Fruit fly (Drosophila melanogaster) whole organism, embryonic: ENCODE results near the gene yuri.
A peak's percentile ranks its signal among the peaks of the same experiment; 100 is the strongest.

Experiments used
- ATbp ChIP-seq: fragments of 200-800 bp; sonication (Bioruptor generic); optimal IDR thresholded peaks from 2 replicates; lab custom pipeline; 2017; ENCODE audit warnings: missing biosample characterization, mild to moderate bottlenecking, missing genetic modification characterization, missing genetic modification reagents
- Adf1 ChIP-seq: fragments of 200-800 bp; sonication (Bioruptor generic); IDR thresholded peaks from 2 replicates; pipeline ENCODE4 v1.3.6; 2022; ENCODE audit warnings: missing biosample characterization, missing genetic modification characterization
- B-H2 ChIP-seq: fragments of 200-800 bp; sonication (Bioruptor generic); optimal IDR thresholded peaks from 2 replicates; lab custom pipeline; 2018; ENCODE audit warnings: missing biosample characterization, mild to moderate bottlenecking, missing genetic modification characterization
- CG10431 ChIP-seq: fragments of 200-800 bp; sonication (Bioruptor generic); optimal IDR thresholded peaks from 3 replicates; lab custom pipeline; 2018; ENCODE audit warnings: missing biosample characterization, mild to moderate bottlenecking, missing genetic modification characterization
- CG14965 ChIP-seq: fragments of 200-800 bp; sonication (Bioruptor generic); optimal IDR thresholded peaks from 2 replicates; lab custom pipeline; 2016; ENCODE audit warnings: missing biosample characterization, missing genetic modification characterization, borderline replicate concordance
- CG1647 ChIP-seq: fragments of 200-800 bp; sonication (Bioruptor generic); optimal IDR thresholded peaks from 3 replicates; lab custom pipeline; 2016; ENCODE audit warnings: missing biosample characterization, missing genetic modification characterization
- CG16813 ChIP-seq: fragments of 200-800 bp; sonication (Bioruptor generic); IDR thresholded peaks from 3 replicates; pipeline ENCODE4 v1.3.6; 2022; ENCODE audit warnings: missing biosample characterization, missing genetic modification characterization; ENCODE audit not compliant: partially characterized antibody
- CG18011 ChIP-seq: fragments of 200-800 bp; sonication (Bioruptor generic); optimal IDR thresholded peaks from 2 replicates; lab custom pipeline; 2017; ENCODE audit warnings: missing biosample characterization, missing genetic modification characterization, mild to moderate bottlenecking, moderate library complexity, missing genotype
- CG2116 ChIP-seq: fragments of 200-800 bp; sonication (Bioruptor generic); optimal IDR thresholded peaks from 3 replicates; lab custom pipeline; 2018; ENCODE audit warnings: missing biosample characterization, mild to moderate bottlenecking, missing genetic modification characterization
- CG2120 ChIP-seq: fragments of 200-800 bp; sonication (Bioruptor generic); optimal IDR thresholded peaks from 3 replicates; lab custom pipeline; 2016; ENCODE audit warnings: missing biosample characterization, missing genetic modification characterization
- CG33557 ChIP-seq: fragments of 200-800 bp; sonication (Bioruptor generic); optimal IDR thresholded peaks from 2 replicates; lab custom pipeline; 2019; ENCODE audit warnings: missing biosample characterization, mild to moderate bottlenecking, missing genetic modification characterization, moderate library complexity
- CG5953 ChIP-seq: fragments of 200-800 bp; sonication (Bioruptor generic); IDR thresholded peaks from 2 replicates; pipeline ENCODE4 v1.3.6; 2022; ENCODE audit warnings: missing biosample characterization, missing genetic modification characterization
- CG6272 ChIP-seq: fragments of 200-800 bp; sonication (Bioruptor generic); IDR thresholded peaks from 2 replicates; pipeline ENCODE4 v1.3.6; 2022; ENCODE audit warnings: missing biosample characterization, missing genetic modification characterization
- CG7745 ChIP-seq: fragments of 200-800 bp; sonication (Bioruptor generic); optimal IDR thresholded peaks from 2 replicates; lab custom pipeline; 2018; ENCODE audit warnings: missing biosample characterization, mild to moderate bottlenecking, missing genetic modification characterization, moderate library complexity
- CG9437 ChIP-seq: fragments of 200-800 bp; sonication (Bioruptor generic); optimal IDR thresholded peaks from 2 replicates; lab custom pipeline; 2018; ENCODE audit warnings: missing biosample characterization, mild to moderate bottlenecking, missing genetic modification characterization
- CTCF ChIP-seq: fragments of 200-800 bp; sonication (Bioruptor generic); optimal IDR thresholded peaks from 2 replicates; lab custom pipeline; 2017; ENCODE audit warnings: missing biosample characterization, mild to moderate bottlenecking, missing genetic modification characterization, moderate library complexity
- CrebB ChIP-seq: fragments of 200-800 bp; sonication (Bioruptor generic); optimal IDR thresholded peaks from 3 replicates; lab custom pipeline; 2018; ENCODE audit warnings: missing biosample characterization, mild to moderate bottlenecking, missing genetic modification characterization
- Dek ChIP-seq: fragments of 200-800 bp; sonication (Bioruptor generic); optimal IDR thresholded peaks from 3 replicates; lab custom pipeline; 2019; ENCODE audit warnings: missing biosample characterization, mild to moderate bottlenecking, missing genetic modification characterization, moderate library complexity
- Drgx ChIP-seq: fragments of 200-800 bp; sonication (Bioruptor generic); IDR thresholded peaks from 2 replicates; pipeline ENCODE4 v1.3.6; 2022; ENCODE audit warnings: missing biosample characterization, missing genetic modification characterization
- E2f2 ChIP-seq: fragments of 200-800 bp; sonication (Bioruptor generic); IDR thresholded peaks from 2 replicates; pipeline ENCODE4 v1.3.6; 2022; ENCODE audit warnings: missing biosample characterization, missing genetic modification characterization
- Eip74EF ChIP-seq, 2 experiments: fragments of 200-800 bp in 1 of 2; fragments of >200 bp in 1 of 2; sonication (Bioruptor generic) in 1 of 2; optimal IDR thresholded peaks; 2 replicates each; lab custom pipeline; 2017 to 2019; ENCODE audit warnings: missing biosample characterization in 2 of 2, missing genetic modification characterization in 2 of 2, mild to moderate bottlenecking in 1 of 2, moderate library complexity in 1 of 2
- Ets65A ChIP-seq: fragments of 200-800 bp; sonication (Bioruptor generic); peaks from one replicate; lab custom pipeline; 2016; ENCODE audit warnings: missing biosample characterization, missing genetic modification characterization
- Fer2 ChIP-seq: fragments of 200-800 bp; sonication (Bioruptor generic); optimal IDR thresholded peaks from 2 replicates; lab custom pipeline; 2018; ENCODE audit warnings: missing biosample characterization, mild to moderate bottlenecking, missing genetic modification characterization, moderate library complexity
- Gug ChIP-seq: fragments of 200-800 bp; sonication (Bioruptor generic); IDR thresholded peaks from 4 replicates; pipeline ENCODE4 v1.3.6; 2022; ENCODE audit warnings: missing biosample characterization, missing genetic modification characterization
- Scr ChIP-seq: fragments of 200-800 bp; sonication (Bioruptor generic); IDR thresholded peaks from 2 replicates; pipeline ENCODE4 v1.3.6; 2022; ENCODE audit warnings: missing biosample characterization, missing genetic modification characterization; ENCODE audit not compliant: partially characterized antibody
- Side ChIP-seq: fragments of 200-800 bp; sonication (Bioruptor generic); optimal IDR thresholded peaks from 2 replicates; lab custom pipeline; 2016; ENCODE audit warnings: missing biosample characterization, missing genetic modification characterization
- Sry-δ ChIP-seq: fragments of 200-800 bp; sonication (Bioruptor generic); optimal IDR thresholded peaks from 2 replicates; lab custom pipeline; 2016; ENCODE audit warnings: missing biosample characterization, missing genetic modification characterization
- aop ChIP-seq: fragments of 200-800 bp; sonication (Bioruptor generic); IDR thresholded peaks from 2 replicates; pipeline ENCODE4 v1.3.6; 2022; ENCODE audit warnings: missing biosample characterization, missing genetic modification characterization
- chinmo ChIP-seq: fragments of 200-800 bp; sonication (Bioruptor generic); IDR thresholded peaks from 4 replicates; pipeline ENCODE4 v1.3.6; 2022; ENCODE audit warnings: missing biosample characterization, missing genetic modification characterization; ENCODE audit not compliant: partially characterized antibody
- ci ChIP-seq: fragments of 200-800 bp; sonication (Bioruptor generic); IDR thresholded peaks from 3 replicates; pipeline ENCODE4 v1.3.6; 2022; ENCODE audit warnings: missing biosample characterization, missing genetic modification characterization
- croc ChIP-seq: fragments of 200-800 bp; sonication (Bioruptor generic); conservative IDR thresholded peaks from 3 replicates; pipeline ENCODE4 v1.3.6; 2022; ENCODE audit warnings: missing biosample characterization, missing genetic modification characterization
- esg ChIP-seq: fragments of 200-800 bp; sonication (Bioruptor generic); conservative IDR thresholded peaks from 2 replicates; pipeline ENCODE4 v1.3.6; 2022; ENCODE audit warnings: missing biosample characterization, missing genetic modification characterization
- fru ChIP-seq: fragments of >200 bp; optimal IDR thresholded peaks from 2 replicates; lab custom pipeline; 2017
- h ChIP-seq: fragments of >200 bp; optimal IDR thresholded peaks from 2 replicates; lab custom pipeline; 2017
- lbe ChIP-seq: fragments of 200-800 bp; sonication (Bioruptor generic); optimal IDR thresholded peaks from 2 replicates; lab custom pipeline; 2016; ENCODE audit warnings: missing biosample characterization, mild to moderate bottlenecking, missing genetic modification characterization
- nmo ChIP-seq: fragments of 200-800 bp; sonication (Bioruptor generic); optimal IDR thresholded peaks from 2 replicates; lab custom pipeline; 2018; ENCODE audit warnings: missing biosample characterization, mild to moderate bottlenecking, missing genetic modification characterization, moderate library complexity
- ranshi ChIP-seq: fragments of 200-800 bp; sonication (Bioruptor generic); IDR thresholded peaks from 2 replicates; pipeline ENCODE4 v1.3.6; 2022; ENCODE audit warnings: missing biosample characterization, missing genetic modification characterization
- sens ChIP-seq: fragments of 200-800 bp; sonication (Bioruptor generic); peaks from one replicate; lab custom pipeline; 2016; ENCODE audit warnings: missing biosample characterization, missing genetic modification characterization
- trem ChIP-seq: fragments of 200-800 bp; optimal IDR thresholded peaks from 3 replicates; lab custom pipeline; 2019; ENCODE audit warnings: missing biosample characterization, mild to moderate bottlenecking, missing genetic modification characterization, moderate library complexity
- z ChIP-seq: fragments of 200-800 bp; sonication (Bioruptor generic); IDR thresholded peaks from 3 replicates; pipeline ENCODE4 v1.3.6; 2022; ENCODE audit warnings: missing biosample characterization, missing genetic modification characterization

yuri gene

DNA sequence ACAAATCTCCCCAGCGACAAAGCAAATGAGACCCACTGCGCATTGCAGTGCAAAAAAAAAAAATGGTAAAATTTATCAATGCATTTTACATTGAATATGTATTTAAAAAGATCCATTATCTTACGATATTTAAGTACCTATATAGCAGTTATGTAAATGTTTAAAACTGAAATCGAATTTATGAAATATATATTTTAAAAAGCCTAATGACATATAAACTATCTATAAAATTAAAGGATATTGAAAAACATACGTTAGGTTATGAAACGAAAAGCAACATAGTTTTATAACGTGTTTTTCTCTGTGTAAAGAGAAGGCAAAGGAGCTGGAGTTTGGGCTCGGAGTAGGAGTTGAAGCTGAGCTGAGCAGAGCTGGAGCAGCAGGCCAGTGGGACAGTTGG, 39.9 kb upstream of the yuri start:
- TF ChIP-seq CG1647 (GFP tag; lab: Kevin White, UChicago) (no peak), CG14965 (GFP tag; lab: Kevin White, UChicago) (no peak), Drgx (GFP tag; lab: Robert Waterston, UW) (peak; percentile 32; the same call in 1 of the 2 replicates), Dek (no peak), CG33557 (GFP tag; lab: Kevin White, UChicago) (no peak), CG2120 (no peak), lbe (GFP tag; lab: Kevin White, UChicago) (peak; percentile 3), Ets65A (GFP tag; lab: Kevin White, UChicago) (peak; percentile 6), CG18011 (GFP tag; lab: Kevin White, UChicago) (no peak), sens (GFP tag; lab: Kevin White, UChicago) (peak; percentile 45)

dm6 chr2L:15301841-15302240, 37.3 kb upstream of the yuri start:
- TF ChIP-seq CG10431 (no peak), E2f2 (no peak), B-H2 (no peak), esg (peak; percentile 26; the same call in 1 of the 2 replicates), aop (no peak), CrebB (no peak), CG7745 (tag; lab: Kevin White, UChicago) (no peak)

dm6 chr2L:15297508-15297907, 33.0 kb upstream of the yuri start, which contains the start of gene CG15262:
CG15262 (plus strand) TSS chr2L:15297808.
- TF ChIP-seq CG6272, result no peak
- no peak for TF ChIP-seq trem
- TF ChIP-seq Side (GFP tag; lab: Kevin White, UChicago), result no peak
- TF ChIP-seq nmo, result no peak
- TF ChIP-seq Adf1 (GFP tag; lab: Robert Waterston, UW), result no peak

DNA sequence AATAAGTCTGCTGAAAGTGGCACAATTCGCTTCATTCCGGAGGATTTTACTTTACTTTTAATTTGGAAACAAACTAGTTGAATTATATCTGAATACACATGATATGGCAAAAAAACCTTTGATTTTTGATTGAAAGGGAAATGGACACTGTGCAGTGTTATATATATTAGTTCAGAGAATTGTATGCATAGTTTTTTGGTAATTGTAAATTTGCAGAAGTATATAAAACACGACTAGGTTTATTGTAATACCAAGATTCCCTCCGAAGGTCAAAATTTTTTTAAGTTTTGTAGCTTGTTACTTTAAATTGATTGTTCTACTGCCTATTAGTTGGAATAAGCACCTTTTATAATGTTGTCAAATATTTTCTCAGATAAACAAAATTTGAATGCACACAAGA, 27.6 kb upstream of the yuri start, which contains the start of gene CG15260:
CG15260 (minus strand) TSS at position 101 of the 400 bp plus-strand sequence.
- TF ChIP-seq ranshi (GFP tag; lab: Robert Waterston, UW), result no peak
- no peak for TF ChIP-seq CG9437 (GFP tag; lab: Kevin White, UChicago)
- no peak for TF ChIP-seq CTCF (GFP tag; lab: Kevin White, UChicago)
- TF ChIP-seq fru (lab: Kevin White, UChicago), result no peak
- no peak for TF ChIP-seq CrebB
- TF ChIP-seq Gug, result no peak
- TF ChIP-seq h, result no peak
- no peak for TF ChIP-seq Fer2
- TF ChIP-seq CG2116 (GFP tag; lab: Kevin White, UChicago), result no peak
- no peak for TF ChIP-seq CG16813 (GFP tag; lab: Robert Waterston, UW)
- no peak for TF ChIP-seq z (GFP tag; lab: Robert Waterston, UW)
- no peak for TF ChIP-seq Scr
- TF ChIP-seq ci (GFP tag; lab: Robert Waterston, UW), result no peak
- TF ChIP-seq CG5953, result no peak
- no peak for TF ChIP-seq ATbp
- no peak for TF ChIP-seq Sry-δ
- TF ChIP-seq croc, result no peak
- no peak for TF ChIP-seq Eip74EF (GFP tag; optimal IDR thresholded peaks at IDR 0.05; lab: Kevin White, UChicago)
- TF ChIP-seq chinmo, result no peak
